Fruit fly (Drosophila melanogaster) whole organism, adult: ENCODE data around the gene CG8915.

Experiments used
- CG12768 ChIP-seq: fragments of 200-800 bp; sonication (Bioruptor generic); optimal IDR thresholded peaks from 2 replicates; lab custom pipeline; 2017; ENCODE audit warnings: missing biosample characterization, missing genetic modification characterization, mild to moderate bottlenecking, moderate library complexity, missing genetic modification reagents
- CG14711 ChIP-seq: fragments of 200-800 bp; sonication (Bioruptor generic); optimal IDR thresholded peaks from 2 replicates; lab custom pipeline; 2018; ENCODE audit warnings: missing biosample characterization, mild to moderate bottlenecking, missing genetic modification characterization, moderate library complexity
- CG1620 ChIP-seq: fragments of 200-800 bp; sonication (Bioruptor generic); optimal IDR thresholded peaks from 2 replicates; lab custom pipeline; 2016; ENCODE audit warnings: missing biosample characterization, missing genetic modification characterization
- CG5204 ChIP-seq: fragments of 200-800 bp; sonication (Bioruptor generic); optimal IDR thresholded peaks from 2 replicates; lab custom pipeline; 2016; ENCODE audit warnings: missing biosample characterization, missing genetic modification characterization
- CG7045 ChIP-seq: fragments of 200-800 bp; sonication (Bioruptor generic); optimal IDR thresholded peaks from 2 replicates; lab custom pipeline; 2017; ENCODE audit warnings: missing biosample characterization, mild to moderate bottlenecking, missing genetic modification characterization
- CG7101 ChIP-seq: fragments of 200-800 bp; sonication (Bioruptor generic); optimal IDR thresholded peaks from 2 replicates; lab custom pipeline; 2018; ENCODE audit warnings: missing biosample characterization, mild to moderate bottlenecking, missing genetic modification characterization, moderate library complexity
- Hr96 ChIP-seq: fragments of 200-800 bp; sonication (Bioruptor generic); optimal IDR thresholded peaks from 2 replicates; lab custom pipeline; 2016; ENCODE audit warnings: missing biosample characterization, missing genetic modification characterization
- Mnt ChIP-seq: fragments of 200-800 bp; sonication (Bioruptor generic); optimal IDR thresholded peaks from 2 replicates; lab custom pipeline; 2016; ENCODE audit warnings: missing biosample characterization, mild to moderate bottlenecking, missing genetic modification characterization
- bab1 ChIP-seq: fragments of 200-800 bp; sonication (Bioruptor generic); optimal IDR thresholded peaks from 3 replicates; lab custom pipeline; 2019; ENCODE audit warnings: missing biosample characterization, mild to moderate bottlenecking, missing genetic modification characterization, moderate library complexity
- cic ChIP-seq: fragments of 200-800 bp; sonication (Bioruptor generic); optimal IDR thresholded peaks from 2 replicates; lab custom pipeline; 2017; ENCODE audit warnings: missing biosample characterization, mild to moderate bottlenecking, missing genetic modification characterization, moderate library complexity
- kay ChIP-seq: fragments of 200-800 bp; sonication (Bioruptor generic); peaks from one replicate; lab custom pipeline; 2016; ENCODE audit warnings: missing biosample characterization, missing genetic modification characterization, borderline replicate concordance
- pad ChIP-seq: fragments of 200-800 bp; sonication (Bioruptor generic); optimal IDR thresholded peaks from 3 replicates; lab custom pipeline; 2017; ENCODE audit warnings: missing biosample characterization, missing genetic modification characterization, mild to moderate bottlenecking, moderate library complexity, missing genetic modification reagents
- tj ChIP-seq: fragments of 200-800 bp; sonication (Bioruptor generic); optimal IDR thresholded peaks from 3 replicates; lab custom pipeline; 2017; ENCODE audit warnings: missing biosample characterization, mild to moderate bottlenecking, missing genetic modification characterization, moderate library complexity
- toe ChIP-seq: fragments of 200-800 bp; sonication (Bioruptor generic); optimal IDR thresholded peaks from 2 replicates; lab custom pipeline; 2016; ENCODE audit warnings: missing biosample characterization, missing genetic modification characterization

- TF ChIP-seq bab1 = no peak
- no peak for TF ChIP-seq CG7045
- TF ChIP-seq CG1620 (GFP tag; lab: Kevin White, UChicago) = no peak
- no peak for TF ChIP-seq kay
- TF ChIP-seq tj = no peak
- no peak for TF ChIP-seq Mnt (GFP tag; lab: Kevin White, UChicago)
- no peak for TF ChIP-seq toe (GFP tag; lab: Kevin White, UChicago)
- no peak for TF ChIP-seq CG12768 (GFP tag; lab: Kevin White, UChicago)
- TF ChIP-seq CG5204 = no peak
- TF ChIP-seq pad (GFP tag; lab: Kevin White, UChicago) = no peak
- TF ChIP-seq CG7101 (tag; lab: Kevin White, UChicago) = no peak
- TF ChIP-seq CG14711 = no peak
- no peak for TF ChIP-seq cic
- no peak for TF ChIP-seq Hr96
These were observed 39.6 kb upstream of the CG8915 start, which contains the start of gene CG8661 for dm6 chrX:17284400-17284799.
